Worm (Caenorhabditis elegans): Measurements from ENCODE around the gene M02D8.5.
"Not testable (repeated sequence)": the region's sequence is repeated elsewhere in the genome, so short reads cannot be mapped to it uniquely, and the experiment has no call there.

The M02D8.5 gene

DNA sequence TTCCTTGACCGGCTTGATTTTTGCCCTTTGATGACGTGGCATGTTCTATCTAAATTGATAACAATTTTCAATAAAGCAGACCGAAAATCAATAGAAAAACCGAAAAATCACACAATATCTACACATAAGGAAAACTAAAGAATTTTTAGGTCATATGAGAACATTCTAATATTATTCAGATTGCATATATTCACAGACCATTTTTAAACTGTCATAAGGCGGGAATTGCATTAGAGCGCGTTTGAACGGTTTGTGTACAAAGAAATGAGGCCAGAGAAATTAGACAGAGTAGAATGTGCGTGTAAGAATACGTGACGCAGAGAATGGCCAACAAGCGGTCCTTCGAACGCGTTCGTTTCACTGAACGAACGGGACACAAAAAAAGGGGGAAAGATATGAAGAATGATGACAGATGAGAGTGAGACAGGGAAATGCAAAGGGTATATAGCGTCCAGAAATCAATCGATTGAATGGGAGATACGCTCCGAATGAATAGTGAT lies 24.4 kb downstream of the M02D8.5 start, which contains the start of gene M02D8.3:
M02D8.3 (minus strand) TSS at position 51 of the 500 bp plus-strand sequence.
- TF ChIP-seq sem-4 (tag; optimal IDR thresholded peaks at IDR 0.05) (peak; percentile 17), sma-9 (GFP tag; optimal IDR thresholded peaks at IDR 0.05) (peak; percentile 5), sma-9 (tag; optimal IDR thresholded peaks at IDR 0.05) (no peak), nhr-21 (tag; optimal IDR thresholded peaks at IDR 0.05) (peak; percentile 36), crh-2 (tag; optimal IDR thresholded peaks at IDR 0.05) (peak; percentile 58), nhr-77 (tag; optimal IDR thresholded peaks at IDR 0.05) (no peak), C34F6.9 (tag; optimal IDR thresholded peaks at IDR 0.05) (peak; percentile 55), Y55F3AM.14 (GFP tag; optimal IDR thresholded peaks at IDR 0.05) (no peak), fos-1 (tag; optimal IDR thresholded peaks at IDR 0.05) (peak; percentile 55), nhr-129 (tag; optimal IDR thresholded peaks at IDR 0.05) (peak; percentile 47), R02D3.7 (tag; optimal IDR thresholded peaks at IDR 0.05) (no peak), lsy-2 (tag; optimal IDR thresholded peaks at IDR 0.05) (peak in 1 of 2 experiments; percentile 61)

DNA sequence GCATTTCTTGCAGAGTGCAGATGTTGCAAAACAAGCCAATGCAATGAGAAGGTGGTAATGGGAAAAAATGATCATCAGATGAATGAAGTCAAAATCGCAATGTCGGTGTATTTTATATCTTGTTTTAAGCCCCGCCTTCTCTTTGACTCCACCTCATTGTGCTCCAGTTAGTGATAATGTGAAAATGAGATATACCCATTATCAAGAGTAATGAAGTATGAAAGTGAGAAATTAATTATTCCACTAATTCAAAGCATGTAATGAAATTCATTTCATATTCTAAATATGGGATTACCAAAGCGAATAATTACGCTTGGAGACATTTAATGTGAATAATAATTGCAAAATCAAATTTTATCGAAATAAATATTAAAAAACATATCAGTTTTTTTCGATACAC lies 29.6 kb downstream of the M02D8.5 start, which contains the start of gene M02D8.6:
M02D8.6 (minus strand) TSS at position 101 of the 400 bp plus-strand sequence.
- TF ChIP-seq Y55F3AM.14 (GFP tag; optimal IDR thresholded peaks at IDR 0.05); sma-9 (GFP tag; optimal IDR thresholded peaks at IDR 0.05); sma-9 (tag; optimal IDR thresholded peaks at IDR 0.05); nhr-11 (tag; optimal IDR thresholded peaks at IDR 0.05): not testable (repeated sequence)

DNA sequence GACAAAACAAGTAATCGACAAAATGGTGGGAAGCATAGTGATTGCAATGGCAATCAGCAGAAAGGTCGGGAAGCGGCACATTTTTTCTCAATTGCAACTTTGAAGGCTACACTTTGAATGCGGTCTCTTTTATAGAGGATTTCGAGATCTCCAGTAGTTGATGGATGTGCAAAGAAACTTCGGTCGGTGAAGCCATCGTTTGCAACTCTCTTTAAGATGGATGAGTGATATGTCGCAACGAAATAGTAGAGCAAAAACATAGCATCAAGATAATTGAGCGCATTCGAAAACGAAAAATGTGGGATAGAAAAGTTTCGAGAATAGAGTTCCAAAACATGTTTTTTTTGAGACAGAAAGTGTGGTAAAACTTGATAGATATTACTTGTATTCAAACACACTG lies 34.1 kb downstream of the M02D8.5 start, which contains the start of gene EGAP4.1:
EGAP4.1 (minus strand) TSS at position 101 of the 400 bp plus-strand sequence.
- no peak for TF ChIP-seq nhr-77 (tag; optimal IDR thresholded peaks at IDR 0.05)
- no peak for TF ChIP-seq snpc-4 (tag; optimal IDR thresholded peaks at IDR 0.05)
- no peak for TF ChIP-seq ztf-11 (tag; optimal IDR thresholded peaks at IDR 0.05)
- TF ChIP-seq nhr-237 (tag; optimal IDR thresholded peaks at IDR 0.05) = no peak
- TF ChIP-seq gmeb-1 (tag; optimal IDR thresholded peaks at IDR 0.05) = no peak
- TF ChIP-seq mdl-1 (tag; optimal IDR thresholded peaks at IDR 0.05) = no peak
- no peak for TF ChIP-seq F13H6.1 (tag; optimal IDR thresholded peaks at IDR 0.05)
- TF ChIP-seq ztf-4 (tag; optimal IDR thresholded peaks at IDR 0.05) = no peak
- TF ChIP-seq lin-13 (GFP tag; optimal IDR thresholded peaks at IDR 0.05) = no peak
- no peak for TF ChIP-seq nhr-23 (tag; optimal IDR thresholded peaks at IDR 0.05)
- TF ChIP-seq nhr-21 (tag; optimal IDR thresholded peaks at IDR 0.05) = no peak
- TF ChIP-seq elt-1 (tag; optimal IDR thresholded peaks at IDR 0.05) = no peak
- no peak for TF ChIP-seq unc-55 (GFP tag; optimal IDR thresholded peaks at IDR 0.05)
- no peak for TF ChIP-seq unc-39 (tag; optimal IDR thresholded peaks at IDR 0.05)
- TF ChIP-seq ZK546.5 (tag; optimal IDR thresholded peaks at IDR 0.05) = no peak

DNA sequence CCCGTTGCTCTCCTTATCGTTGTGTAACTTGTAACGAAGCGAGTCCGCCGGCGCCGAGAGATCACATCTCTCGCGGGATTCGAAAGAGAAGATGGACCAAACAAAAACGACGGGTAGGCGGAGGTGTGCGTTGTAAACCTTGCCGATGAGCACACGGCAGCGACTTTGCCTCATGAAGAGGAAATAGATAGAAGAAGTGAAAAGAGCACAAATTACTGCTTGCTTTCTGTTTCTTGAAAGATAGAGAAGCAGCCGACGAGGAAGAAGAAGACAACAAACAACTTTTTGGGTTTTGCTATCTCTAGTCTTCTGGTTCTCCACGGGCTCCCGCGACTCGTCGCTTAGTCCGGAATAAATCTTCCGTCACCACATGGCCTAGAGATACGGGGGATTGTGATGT lies 37.6 kb downstream of the M02D8.5 start:
- TF ChIP-seq ceh-16 (tag; optimal IDR thresholded peaks at IDR 0.05) = no peak
- peak; percentile 6 for TF ChIP-seq lin-13 (GFP tag; optimal IDR thresholded peaks at IDR 0.05)
- TF ChIP-seq snpc-4 (tag; optimal IDR thresholded peaks at IDR 0.05) = peak; percentile 33
- TF ChIP-seq lsy-2 (tag; optimal IDR thresholded peaks at IDR 0.05) = peak in 1 of 2 experiments; percentile 35
- no peak for TF ChIP-seq dmd-4 (tag; optimal IDR thresholded peaks at IDR 0.05)
- no peak for TF ChIP-seq ceh-82 (tag; optimal IDR thresholded peaks at IDR 0.05)
- peak; percentile 22 for TF ChIP-seq sem-4 (tag; optimal IDR thresholded peaks at IDR 0.05)
- no peak for TF ChIP-seq ama-1 (optimal IDR thresholded peaks at IDR 0.05)
- no peak for TF ChIP-seq lin-11 (tag; optimal IDR thresholded peaks at IDR 0.05)
- no peak for TF ChIP-seq fos-1 (tag; optimal IDR thresholded peaks at IDR 0.05)
- no peak for TF ChIP-seq nhr-6 (tag; optimal IDR thresholded peaks at IDR 0.05)
- TF ChIP-seq skn-1 (tag; optimal IDR thresholded peaks at IDR 0.05) = no peak
- TF ChIP-seq elt-3 (tag; optimal IDR thresholded peaks at IDR 0.05) = no peak
- TF ChIP-seq nhr-129 (tag; optimal IDR thresholded peaks at IDR 0.05) = peak; percentile 59
- TF ChIP-seq Y55F3AM.14 (GFP tag; optimal IDR thresholded peaks at IDR 0.05) = no peak
- TF ChIP-seq ztf-4 (tag; optimal IDR thresholded peaks at IDR 0.05) = no peak
- TF ChIP-seq unc-62 (GFP tag; optimal IDR thresholded peaks at IDR 0.05) = no peak
- no peak for TF ChIP-seq ZK546.5 (tag; optimal IDR thresholded peaks at IDR 0.05)
- peak; percentile 46 for TF ChIP-seq sma-9 (GFP tag; optimal IDR thresholded peaks at IDR 0.05)
- TF ChIP-seq sma-9 (tag; optimal IDR thresholded peaks at IDR 0.05) = no peak
- TF ChIP-seq unc-55 (GFP tag; optimal IDR thresholded peaks at IDR 0.05) = no peak
- no peak for TF ChIP-seq R02D3.7 (tag; optimal IDR thresholded peaks at IDR 0.05)
- TF ChIP-seq F13H6.1 (tag; optimal IDR thresholded peaks at IDR 0.05) = peak; percentile 83
